Fruit fly (Drosophila melanogaster): Measurements from ENCODE around the gene CG11911.

The CG11911 gene

DNA sequence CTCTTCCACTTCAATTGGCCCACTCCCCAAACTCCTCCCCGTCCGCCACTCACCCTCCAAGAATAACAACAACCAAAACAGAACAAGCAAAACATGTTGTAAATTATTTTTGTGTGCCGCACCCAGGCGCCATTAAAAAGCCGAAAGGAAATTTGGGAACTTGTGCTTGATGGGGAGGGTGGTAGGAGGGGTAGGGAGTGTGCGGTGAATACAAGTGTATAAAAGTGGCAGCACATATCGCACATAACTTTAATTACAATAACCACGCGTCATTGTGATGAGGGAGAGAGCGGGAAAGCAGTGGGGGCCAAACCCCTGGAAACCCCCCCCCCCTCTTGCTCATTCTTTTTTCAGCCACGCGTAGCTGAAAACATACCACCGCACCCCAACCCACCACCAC is 13.9 kb downstream of the CG11911 start (continued):
- TF ChIP-seq tup (GFP tag; optimal IDR thresholded peaks at IDR 0.05) (no peak), CG43689 (GFP tag; IDR thresholded peaks at IDR 0.05) (no peak), abd-A (tag; optimal IDR thresholded peaks at IDR 0.05) (peak; percentile 93), run (tag; optimal IDR thresholded peaks at IDR 0.05) (peak; percentile 39), bab2 (GFP tag; optimal IDR thresholded peaks at IDR 0.05) (no peak), dan (GFP tag; IDR thresholded peaks at IDR 0.05) (no peak), CG9932 (GFP tag; IDR thresholded peaks at IDR 0.05) (0 out of 2 replicates have a peak, but pooled peaks have one; percentile 19), TFAM (GFP tag; optimal IDR thresholded peaks at IDR 0.05) (no peak), hb (GFP tag; IDR thresholded peaks at IDR 0.05; ENCODE audit: partially characterized antibody) (0 out of 3 replicates have a peak, but pooled peaks have one; percentile 42), Abd-B (GFP tag; optimal IDR thresholded peaks at IDR 0.05) (peak; percentile 11), lab (GFP tag; optimal IDR thresholded peaks at IDR 0.05) (no peak), CG11085 (GFP tag; IDR thresholded peaks at IDR 0.05) (no peak), sob (GFP tag; IDR thresholded peaks at IDR 0.05) (0 out of 2 replicates have a peak, but pooled peaks have one; percentile 18), Fer2 (tag; optimal IDR thresholded peaks at IDR 0.05) (no peak), CG2889 (GFP tag; IDR thresholded peaks at IDR 0.05) (0 out of 3 replicates have a peak, but pooled peaks have one; percentile 14), Atf6 (GFP tag; IDR thresholded peaks at IDR 0.05) (0 out of 2 replicates have a peak, but pooled peaks have one; percentile 13), lmd (GFP tag; IDR thresholded peaks at IDR 0.05) (no peak), Dip2 (GFP tag; IDR thresholded peaks at IDR 0.05) (no peak)

DNA sequence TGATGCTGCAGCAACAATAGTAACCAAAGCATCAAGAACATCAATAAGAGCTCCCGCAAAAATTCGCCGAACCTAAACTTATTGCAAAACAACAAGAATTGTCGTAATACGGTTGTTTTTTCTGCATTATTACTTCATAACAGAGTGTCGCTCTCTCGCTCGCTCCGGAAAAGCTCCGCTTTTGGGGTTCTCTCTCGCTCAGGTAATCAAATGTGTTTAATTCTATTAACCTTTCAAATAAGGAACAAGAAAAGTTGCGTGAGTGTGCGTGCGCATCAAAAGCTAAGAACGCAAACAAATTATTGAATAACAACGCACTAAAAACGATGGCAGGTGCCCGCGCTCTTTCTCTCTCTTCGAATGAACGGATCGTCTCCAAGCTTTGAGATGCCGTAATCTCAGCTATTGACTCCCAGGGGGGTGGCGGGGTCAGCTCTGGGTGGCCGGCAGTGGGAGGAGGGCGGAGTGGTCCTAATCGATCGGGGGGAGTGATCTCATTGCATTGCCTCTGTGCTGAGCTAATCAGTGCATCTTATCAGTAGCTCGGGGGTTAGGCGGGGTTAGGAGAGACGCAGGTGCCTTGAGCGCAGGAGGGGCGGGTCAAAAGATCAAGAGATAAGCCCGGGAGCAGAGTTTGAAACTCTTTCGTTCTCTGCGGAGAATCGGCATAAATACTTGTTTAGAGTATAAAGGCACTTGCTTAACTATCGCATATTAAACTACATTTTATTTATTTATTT is 14.7 kb downstream of the CG11911 start:
- TF ChIP-seq slbo (GFP tag; IDR thresholded peaks at IDR 0.05) (peak; percentile 23), caup (GFP tag; optimal IDR thresholded peaks at IDR 0.05; ENCODE audit: severe bottlenecking) (no peak), CG32532 (GFP tag; IDR thresholded peaks at IDR 0.05) (peak; percentile 14; the same call in 1 of the 2 replicates), Trl (optimal IDR thresholded peaks at IDR 0.05) (peak; percentile 36 to 77), Trl (GFP tag; optimal IDR thresholded peaks at IDR 0.05) (no peak), CG15514 (GFP tag; optimal IDR thresholded peaks at IDR 0.05) (no peak), BtbVII (GFP tag; optimal IDR thresholded peaks at IDR 0.05) (peak; percentile 23), CG15601 (tag; optimal IDR thresholded peaks at IDR 0.05) (no peak), grn (GFP tag; optimal IDR thresholded peaks at IDR 0.05) (peak; percentile 67), sug (tag; optimal IDR thresholded peaks at IDR 0.05) (peak; percentile 99), Hr78 (GFP tag; optimal IDR thresholded peaks at IDR 0.05) (peak in 1 of 2 experiments; percentile 92), chinmo (GFP tag; IDR thresholded peaks at IDR 0.05; ENCODE audit: partially characterized antibody) (peak; percentile 79; the same call in 1 of the 4 replicates), lov (optimal IDR thresholded peaks at IDR 0.05) (no peak), lov (GFP tag; IDR thresholded peaks at IDR 0.05) (0 out of 3 replicates have a peak, but pooled peaks have one; percentile 38), ci (GFP tag; IDR thresholded peaks at IDR 0.05) (peak; percentile 44; the same call in 2 of the 3 replicates), CG8089 (GFP tag; optimal IDR thresholded peaks at IDR 0.05) (no peak), ato (GFP tag; IDR thresholded peaks at IDR 0.05; ENCODE audit: partially characterized antibody) (0 out of 2 replicates have a peak, but pooled peaks have one; percentile 25), sens-2 (GFP tag; IDR thresholded peaks at IDR 0.05) (0 out of 2 replicates have a peak, but pooled peaks have one; percentile 13), Pdp1 (GFP tag; optimal IDR thresholded peaks at IDR 0.05) (peak in 1 of 2 experiments; percentile 96), CG2120 (GFP tag; optimal IDR thresholded peaks at IDR 0.05) (no peak), CG2199 (GFP tag; IDR thresholded peaks at IDR 0.05) (0 out of 3 replicates have a peak, but pooled peaks have one; percentile 17), CG12769 (tag; optimal IDR thresholded peaks at IDR 0.05) (peak; percentile 55), CG5953 (GFP tag; IDR thresholded peaks at IDR 0.05) (no peak), crol (GFP tag; IDR thresholded peaks at IDR 0.05) (peak; percentile 92), cg (GFP tag; optimal IDR thresholded peaks at IDR 0.05) (peak; percentile 18), stc (GFP tag; IDR thresholded peaks at IDR 0.05) (0 out of 2 replicates have a peak, but pooled peaks have one; percentile 2)
